Worm (Caenorhabditis elegans) whole organism, late embryonic: ENCODE results near the gene C27A2.8.

Source experiments
- ceh-9 ChIP-seq: sonication (generic microtip); optimal IDR thresholded peaks from 2 replicates; lab custom pipeline; 2016; ENCODE audit warnings: mild to moderate bottlenecking, missing genetic modification characterization, inconsistent platforms, missing compliant biosample characterization
- dve-1 ChIP-seq: sonication (generic microtip); optimal IDR thresholded peaks from 2 replicates; lab custom pipeline; 2017; ENCODE audit warnings: antibody characterized with exemption, mild to moderate bottlenecking, missing genetic modification characterization, missing compliant biosample characterization
- hlh-30 ChIP-seq: sonication (generic microtip); optimal IDR thresholded peaks from 2 replicates; lab custom pipeline; 2017; ENCODE audit warnings: antibody characterized with exemption, missing genetic modification characterization, missing compliant biosample characterization; ENCODE audit not compliant: insufficient read depth
- nhr-11 ChIP-seq: fragments of 150-350 bp; optimal IDR thresholded peaks from 2 replicates; lab custom pipeline; 2014; ENCODE audit warnings: missing biosample characterization, missing genetic modification characterization
- pha-4 ChIP-seq: fragments of 150-350 bp; optimal IDR thresholded peaks from 2 replicates; lab custom pipeline; 2018; ENCODE audit warnings: missing biosample characterization, missing genetic modification reagents, missing genetic modification characterization
- pqm-1 ChIP-seq: sonication (generic microtip); optimal IDR thresholded peaks from 2 replicates; lab custom pipeline; 2016; ENCODE audit warnings: missing genetic modification characterization, missing compliant biosample characterization
- unc-86 ChIP-seq: sonication (generic microtip); optimal IDR thresholded peaks from 2 replicates; lab custom pipeline; 2016; ENCODE audit warnings: missing genetic modification characterization, missing compliant biosample characterization

DNA sequence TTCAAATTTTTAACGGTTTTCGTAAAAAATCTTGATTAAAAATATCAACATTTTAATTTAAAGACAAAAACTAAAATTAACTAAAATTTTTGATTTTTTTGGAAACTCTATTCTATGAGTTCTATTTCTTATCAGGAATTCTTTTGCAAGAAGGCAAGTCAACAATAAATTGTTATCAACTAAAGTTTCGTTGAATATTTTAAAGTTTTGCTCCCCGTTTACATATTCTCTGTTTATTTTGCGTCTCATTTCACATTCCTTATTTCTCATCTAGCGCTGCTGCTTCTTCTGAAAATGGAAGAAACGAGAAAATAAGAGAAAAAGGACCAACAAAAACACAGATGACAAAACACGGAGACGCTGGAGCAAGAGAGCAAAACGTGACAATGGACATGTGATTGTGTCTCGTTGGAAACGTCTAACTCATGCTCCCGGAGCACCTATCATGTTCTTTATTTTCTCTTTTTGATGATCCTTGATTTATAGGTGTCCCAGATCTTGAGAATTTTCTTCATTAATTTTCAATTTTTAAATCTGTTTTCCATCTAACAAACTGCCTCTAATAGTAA is 47.2 kb downstream of the C27A2.8 start:
- TF ChIP-seq unc-86 (tag; lab: Kevin White, UChicago) (no peak), hlh-30 (tag; lab: Kevin White, UChicago) (no peak), ceh-9 (tag; lab: Kevin White, UChicago) (no peak), pha-4 (tag; lab: Kevin White, UChicago) (no peak), pqm-1 (tag; lab: Kevin White, UChicago) (no peak), nhr-11 (no peak), dve-1 (tag; lab: Kevin White, UChicago) (no peak)
